Fruit fly (Drosophila melanogaster) whole organism, embryonic: Measurements from ENCODE around the gene cwo.
A peak's percentile ranks its signal among the peaks of the same experiment; 100 is the strongest.

Source experiments
- Atf6 ChIP-seq: fragments of 200-800 bp; sonication (Bioruptor generic); IDR thresholded peaks from 2 replicates; pipeline ENCODE4 v1.3.6; 2022; ENCODE audit warnings: missing biosample characterization, missing genetic modification characterization
- CG10431 ChIP-seq: fragments of 200-800 bp; sonication (Bioruptor generic); optimal IDR thresholded peaks from 3 replicates; lab custom pipeline; 2018; ENCODE audit warnings: missing biosample characterization, mild to moderate bottlenecking, missing genetic modification characterization
- CG12769 ChIP-seq: fragments of 200-800 bp; sonication (Bioruptor generic); optimal IDR thresholded peaks from 2 replicates; lab custom pipeline; 2019; ENCODE audit warnings: missing biosample characterization, mild to moderate bottlenecking, missing genetic modification characterization, moderate library complexity
- CG13894 ChIP-seq: fragments of 200-800 bp; sonication (Bioruptor generic); optimal IDR thresholded peaks from 3 replicates; lab custom pipeline; 2018; ENCODE audit warnings: missing biosample characterization, mild to moderate bottlenecking, missing genetic modification characterization, moderate library complexity
- CG16813 ChIP-seq: fragments of 200-800 bp; sonication (Bioruptor generic); IDR thresholded peaks from 3 replicates; pipeline ENCODE4 v1.3.6; 2022; ENCODE audit warnings: missing biosample characterization, missing genetic modification characterization; ENCODE audit not compliant: partially characterized antibody
- CG17328 ChIP-seq: fragments of 200-800 bp; sonication (Bioruptor generic); IDR thresholded peaks from 2 replicates; pipeline ENCODE4 v1.3.6; 2022; ENCODE audit warnings: missing biosample characterization, missing genetic modification characterization
- CG17359 ChIP-seq: fragments of 200-800 bp; sonication (Bioruptor generic); optimal IDR thresholded peaks from 3 replicates; lab custom pipeline; 2018; ENCODE audit warnings: missing biosample characterization, mild to moderate bottlenecking, missing genetic modification characterization, moderate library complexity
- CG7839 ChIP-seq: fragments of 200-800 bp; sonication (Bioruptor generic); optimal IDR thresholded peaks from 3 replicates; lab custom pipeline; 2018; ENCODE audit warnings: missing biosample characterization, mild to moderate bottlenecking, missing genetic modification characterization, moderate library complexity
- CG8290 ChIP-seq, 3 experiments: fragments of 200-800 bp; sonication (Bioruptor generic); optimal IDR thresholded peaks; 2 replicates each; lab custom pipeline; 2016 to 2019; ENCODE audit warnings: missing biosample characterization in 3 of 3, missing genetic modification characterization in 3 of 3, mild to moderate bottlenecking in 2 of 3, moderate library complexity in 1 of 3
- CG9437 ChIP-seq: fragments of 200-800 bp; sonication (Bioruptor generic); optimal IDR thresholded peaks from 2 replicates; lab custom pipeline; 2018; ENCODE audit warnings: missing biosample characterization, mild to moderate bottlenecking, missing genetic modification characterization
- Deaf1 ChIP-seq: fragments of 200-800 bp; optimal IDR thresholded peaks from 3 replicates; lab custom pipeline; 2019; ENCODE audit warnings: missing biosample characterization, mild to moderate bottlenecking, missing genetic modification characterization, moderate library complexity
- Dip2 ChIP-seq: fragments of 200-800 bp; sonication (Bioruptor generic); IDR thresholded peaks from 2 replicates; pipeline ENCODE4 v1.3.6; 2022; ENCODE audit warnings: missing biosample characterization, missing genetic modification characterization
- Fer2 ChIP-seq: fragments of 200-800 bp; sonication (Bioruptor generic); optimal IDR thresholded peaks from 2 replicates; lab custom pipeline; 2018; ENCODE audit warnings: missing biosample characterization, mild to moderate bottlenecking, missing genetic modification characterization, moderate library complexity
- Gug ChIP-seq: fragments of 200-800 bp; sonication (Bioruptor generic); IDR thresholded peaks from 4 replicates; pipeline ENCODE4 v1.3.6; 2022; ENCODE audit warnings: missing biosample characterization, missing genetic modification characterization
- Hr51 ChIP-seq, 2 experiments: fragments of 200-800 bp; sonication (Bioruptor generic); optimal IDR thresholded peaks; 2 replicates in 1 of 2; 3 replicates in 1 of 2; lab custom pipeline; 2016 to 2018; ENCODE audit warnings: missing biosample characterization in 2 of 2, missing genetic modification characterization in 2 of 2, mild to moderate bottlenecking in 1 of 2, moderate library complexity in 1 of 2
- Lim3 ChIP-seq: fragments of 200-800 bp; sonication (Bioruptor generic); IDR thresholded peaks from 2 replicates; pipeline ENCODE4 v1.3.6; 2022; ENCODE audit warnings: missing biosample characterization, missing genetic modification characterization
- Max ChIP-seq: fragments of 200-800 bp; sonication (Bioruptor generic); optimal IDR thresholded peaks from 2 replicates; lab custom pipeline; 2016; ENCODE audit warnings: missing biosample characterization, mild to moderate bottlenecking, missing genetic modification characterization
- Med ChIP-seq: fragments of 200-800 bp; sonication (Bioruptor generic); peaks from one replicate; lab custom pipeline; 2016; ENCODE audit warnings: missing biosample characterization, missing genetic modification characterization, mild to moderate bottlenecking, inconsistent platforms, moderate library complexity
- Myb ChIP-seq: fragments of 200-800 bp; sonication (Bioruptor generic); optimal IDR thresholded peaks from 2 replicates; lab custom pipeline; 2016; ENCODE audit warnings: missing biosample characterization, missing genetic modification characterization
- PHDP ChIP-seq: fragments of 200-800 bp; sonication (Bioruptor generic); optimal IDR thresholded peaks from 3 replicates; lab custom pipeline; 2018; ENCODE audit warnings: missing biosample characterization, mild to moderate bottlenecking, missing genetic modification characterization, moderate library complexity
- Ptx1 ChIP-seq: fragments of 200-800 bp; sonication (Bioruptor generic); IDR thresholded peaks from 2 replicates; pipeline ENCODE4 v1.3.6; 2022; ENCODE audit warnings: missing biosample characterization, missing genetic modification characterization
- Spps ChIP-seq: fragments of 200-800 bp; sonication (Bioruptor generic); optimal IDR thresholded peaks from 2 replicates; lab custom pipeline; 2018; ENCODE audit warnings: missing biosample characterization, mild to moderate bottlenecking, missing genetic modification characterization
- Sry-δ ChIP-seq: fragments of 200-800 bp; sonication (Bioruptor generic); optimal IDR thresholded peaks from 2 replicates; lab custom pipeline; 2016; ENCODE audit warnings: missing biosample characterization, missing genetic modification characterization
- cato ChIP-seq: fragments of 200-800 bp; sonication (Bioruptor generic); optimal IDR thresholded peaks from 2 replicates; lab custom pipeline; 2016; ENCODE audit warnings: missing biosample characterization, missing genetic modification characterization, borderline replicate concordance
- chinmo ChIP-seq: fragments of 200-800 bp; sonication (Bioruptor generic); IDR thresholded peaks from 4 replicates; pipeline ENCODE4 v1.3.6; 2022; ENCODE audit warnings: missing biosample characterization, missing genetic modification characterization; ENCODE audit not compliant: partially characterized antibody
- disco-r ChIP-seq: fragments of 200-800 bp; sonication (Bioruptor generic); optimal IDR thresholded peaks from 2 replicates; lab custom pipeline; 2016; ENCODE audit warnings: missing biosample characterization, missing genetic modification characterization
- dpn ChIP-seq, 2 experiments: fragments of 200-800 bp; sonication (Bioruptor generic); optimal IDR thresholded peaks; 3 replicates each; lab custom pipeline; 2016; ENCODE audit warnings: missing biosample characterization in 2 of 2, missing genetic modification characterization in 2 of 2
- emc ChIP-seq: fragments of 200-800 bp; sonication (Bioruptor generic); optimal IDR thresholded peaks from 2 replicates; lab custom pipeline; 2016; ENCODE audit warnings: missing biosample characterization, missing genetic modification characterization
- gcm ChIP-seq: fragments of 200-800 bp; sonication (Bioruptor generic); optimal IDR thresholded peaks from 2 replicates; lab custom pipeline; 2019; ENCODE audit warnings: missing biosample characterization, mild to moderate bottlenecking, missing genetic modification characterization, moderate library complexity
- grn ChIP-seq: fragments of 200-800 bp; sonication (Bioruptor generic); optimal IDR thresholded peaks from 3 replicates; lab custom pipeline; 2017; ENCODE audit warnings: missing biosample characterization, missing genetic modification characterization
- gsb-n ChIP-seq: fragments of 200-800 bp; sonication (Bioruptor generic); optimal IDR thresholded peaks from 3 replicates; lab custom pipeline; 2018; ENCODE audit warnings: missing biosample characterization, mild to moderate bottlenecking, missing genetic modification characterization
- ham ChIP-seq: fragments of 200-800 bp; sonication (Bioruptor generic); IDR thresholded peaks from 2 replicates; pipeline ENCODE4 v1.3.6; 2022; ENCODE audit warnings: missing biosample characterization, missing genetic modification characterization
- insv ChIP-seq, 2 experiments: fragments of 200-800 bp; sonication (Bioruptor generic); optimal IDR thresholded peaks; 3 replicates each; lab custom pipeline; 2016 to 2018; ENCODE audit warnings: missing biosample characterization in 2 of 2, missing genetic modification characterization in 2 of 2
- inv ChIP-seq: fragments of 200-800 bp; sonication (Bioruptor generic); IDR thresholded peaks from 2 replicates; pipeline ENCODE4 v1.3.6; 2022; ENCODE audit warnings: missing biosample characterization, missing genetic modification characterization; ENCODE audit not compliant: partially characterized antibody
- lbe ChIP-seq: fragments of 200-800 bp; sonication (Bioruptor generic); optimal IDR thresholded peaks from 2 replicates; lab custom pipeline; 2016; ENCODE audit warnings: missing biosample characterization, mild to moderate bottlenecking, missing genetic modification characterization
- lov ChIP-seq, 2 experiments: fragments of 200-800 bp in 1 of 2; fragments of >200 bp in 1 of 2; sonication (Bioruptor generic) in 1 of 2; IDR thresholded peaks in 1 of 2; optimal IDR thresholded peaks in 1 of 2; 2 replicates in 1 of 2; 3 replicates in 1 of 2; pipeline versions ENCODE4 v1.3.6 to Lab custom; 2017 to 2022; ENCODE audit warnings: missing biosample characterization in 1 of 2, missing genetic modification characterization in 1 of 2
- luna ChIP-seq: fragments of 200-800 bp; sonication (Bioruptor generic); optimal IDR thresholded peaks from 2 replicates; lab custom pipeline; 2016; ENCODE audit warnings: missing biosample characterization, missing genetic modification characterization
- pita ChIP-seq: fragments of 200-800 bp; sonication (Bioruptor generic); optimal IDR thresholded peaks from 2 replicates; lab custom pipeline; 2017; ENCODE audit warnings: missing biosample characterization, mild to moderate bottlenecking, missing genetic modification characterization
- seq ChIP-seq: fragments of 200-800 bp; sonication (Bioruptor generic); IDR thresholded peaks from 2 replicates; pipeline ENCODE4 v1.3.6; 2022; ENCODE audit warnings: missing biosample characterization, missing genetic modification characterization
- tgo ChIP-seq: fragments of 200-800 bp; sonication (Bioruptor generic); IDR thresholded peaks from 3 replicates; pipeline ENCODE4 v1.3.6; 2022; ENCODE audit warnings: missing biosample characterization, missing genetic modification characterization
- trh ChIP-seq: fragments of 200-800 bp; sonication (Bioruptor generic); optimal IDR thresholded peaks from 2 replicates; lab custom pipeline; 2016; ENCODE audit warnings: missing biosample characterization, missing genetic modification characterization
- wek ChIP-seq: fragments of 200-800 bp; sonication (Bioruptor generic); optimal IDR thresholded peaks from 3 replicates; lab custom pipeline; 2018; ENCODE audit warnings: missing biosample characterization, mild to moderate bottlenecking, missing genetic modification characterization, moderate library complexity
- yki ChIP-seq: fragments of >200 bp; optimal IDR thresholded peaks from 3 replicates; lab custom pipeline; 2018

The cwo gene

dm6 chr3R:10391863-10392538 is 3.9 kb downstream of the cwo start (continued):
- TF ChIP-seq seq, result no peak
- no peak for TF ChIP-seq CG8290 (GFP tag; optimal IDR thresholded peaks at IDR 0.05; lab: Kevin White, UChicago)
- peak in 1 of 2 experiments; percentile 8 for TF ChIP-seq CG8290 (tag; optimal IDR thresholded peaks at IDR 0.05; lab: Kevin White, UChicago)
- no peak for TF ChIP-seq cato (GFP tag; lab: Kevin White, UChicago)
- no peak for TF ChIP-seq CG13894 (tag; lab: Kevin White, UChicago)
- no peak for TF ChIP-seq lbe (GFP tag; lab: Kevin White, UChicago)
- TF ChIP-seq Myb, result no peak
- peak; percentile 44; the same call in 1 of the 4 replicates for TF ChIP-seq chinmo (GFP tag; lab: Robert Waterston, UW)
- TF ChIP-seq insv (GFP tag; optimal IDR thresholded peaks at IDR 0.05; lab: Kevin White, UChicago), result no peak
- no peak for TF ChIP-seq Dip2 (GFP tag; lab: Robert Waterston, UW)
- no peak for TF ChIP-seq trh
- TF ChIP-seq Gug (GFP tag; lab: Robert Waterston, UW), result no peak
- TF ChIP-seq grn, result peak; percentile 55
- peak; percentile 29 for TF ChIP-seq gsb-n
- TF ChIP-seq Med (GFP tag; lab: Kevin White, UChicago), result peak; percentile 10
- no peak for TF ChIP-seq CG17359 (tag; lab: Kevin White, UChicago)
- no peak for TF ChIP-seq inv (GFP tag; lab: Robert Waterston, UW)
- TF ChIP-seq CG16813 (GFP tag; lab: Robert Waterston, UW), result no peak
- no peak for TF ChIP-seq CG10431 (GFP tag; lab: Kevin White, UChicago)
- TF ChIP-seq Fer2, result no peak
- no peak for TF ChIP-seq Lim3
- TF ChIP-seq Hr51 (GFP tag; optimal IDR thresholded peaks at IDR 0.05; lab: Kevin White, UChicago), result no peak
- no peak for TF ChIP-seq PHDP
- no peak for TF ChIP-seq yki (lab: Kevin White, UChicago)
- TF ChIP-seq disco-r (GFP tag; lab: Kevin White, UChicago), result no peak
- TF ChIP-seq CG7839 (tag; lab: Kevin White, UChicago), result no peak
- TF ChIP-seq CG12769 (tag; lab: Kevin White, UChicago), result peak; percentile 14
- TF ChIP-seq tgo, result no peak
- TF ChIP-seq Sry-δ, result no peak
- no peak for TF ChIP-seq luna (GFP tag; lab: Kevin White, UChicago)
- TF ChIP-seq emc (GFP tag; lab: Kevin White, UChicago), result no peak
- TF ChIP-seq CG17328, result 0 out of 2 replicates have a peak, but pooled peaks have one; percentile 7
- no peak for TF ChIP-seq lov (optimal IDR thresholded peaks at IDR 0.05; lab: Kevin White, UChicago)
- TF ChIP-seq lov (GFP tag; IDR thresholded peaks at IDR 0.05; lab: Robert Waterston, UW), result no peak
- TF ChIP-seq Spps (tag; lab: Kevin White, UChicago), result no peak
- TF ChIP-seq Ptx1 (GFP tag; lab: Robert Waterston, UW), result no peak
- TF ChIP-seq Deaf1 (tag; lab: Kevin White, UChicago), result peak; percentile 54
- TF ChIP-seq dpn (GFP tag; optimal IDR thresholded peaks at IDR 0.05; lab: Kevin White, UChicago), result no peak
- TF ChIP-seq ham, result no peak
- no peak for TF ChIP-seq pita (GFP tag; lab: Kevin White, UChicago)
- TF ChIP-seq gcm (GFP tag; lab: Kevin White, UChicago), result peak; percentile 72
- TF ChIP-seq Max (GFP tag; lab: Kevin White, UChicago), result no peak
- TF ChIP-seq wek (GFP tag; lab: Kevin White, UChicago), result no peak
- 0 out of 2 replicates have a peak, but pooled peaks have one; percentile 22 for TF ChIP-seq Atf6 (GFP tag; lab: Robert Waterston, UW)
- TF ChIP-seq CG9437 (GFP tag; lab: Kevin White, UChicago), result no peak
